Comparison of ENCODE assay signal across 2 worm cellular contexts in the genomic region with DNA sequence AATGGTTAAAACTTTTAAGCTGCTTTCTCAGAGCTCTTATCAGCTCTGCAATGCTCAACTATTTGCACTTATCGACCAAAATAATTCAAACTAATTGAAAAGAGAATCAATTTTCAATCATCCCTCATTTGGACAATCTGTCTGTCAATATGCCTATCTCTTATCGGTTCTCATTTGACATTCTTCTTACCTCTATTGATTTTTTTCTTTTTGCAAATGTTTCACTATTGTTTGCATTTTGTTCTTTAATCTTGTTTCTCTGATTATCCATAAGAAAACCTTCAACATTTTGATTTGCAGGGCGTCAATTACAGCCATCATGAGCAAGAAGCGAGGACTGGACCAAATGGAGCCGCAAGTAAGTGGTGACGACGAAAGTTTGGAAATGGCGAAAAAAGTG.
TF ChIP-seq lines count a peak whose summit lies in the region.

D1025.10 (plus strand) TSS at position 301 of the 400 bp plus-strand sequence.

TF ChIP-seq in whole organism, L4 larva, 104 proteins besides CTCF, POLR2A, EP300 and RAD21:
- peak; percentile 5 for TF ChIP-seq dve-1 (tag; optimal IDR thresholded peaks at IDR 0.05; lab: Kevin White, UChicago; ENCODE audit: insufficient read depth)
- no peak for TF ChIP-seq ceh-28 (tag; optimal IDR thresholded peaks at IDR 0.05; lab: Kevin White, UChicago)
- TF ChIP-seq pqm-1 (tag; optimal IDR thresholded peaks at IDR 0.05; lab: Kevin White, UChicago), result no peak
- TF ChIP-seq dmd-6 (GFP tag; IDR thresholded peaks at IDR 0.05; lab: Robert Waterston, UW), result peak; percentile 55; the same call in 1 of the 2 replicates
- TF ChIP-seq egl-27 (tag; optimal IDR thresholded peaks at IDR 0.05; lab: Kevin White, UChicago), result no peak

TF ChIP-seq in whole organism, young adult, 124 proteins besides CTCF, POLR2A, EP300 and RAD21:
- TF ChIP-seq nhr-80 (tag; optimal IDR thresholded peaks at IDR 0.05; lab: Kevin White, UChicago) (peak; percentile 20), let-526 (GFP tag; IDR thresholded peaks at IDR 0.05; lab: Robert Waterston, UW) (no peak)
TF ChIP-seq in whole organism, young adult: peak in this region for 1.
